Fruit fly (Drosophila melanogaster): Measurements from ENCODE around the gene mus304.

mus304 gene

DNA sequence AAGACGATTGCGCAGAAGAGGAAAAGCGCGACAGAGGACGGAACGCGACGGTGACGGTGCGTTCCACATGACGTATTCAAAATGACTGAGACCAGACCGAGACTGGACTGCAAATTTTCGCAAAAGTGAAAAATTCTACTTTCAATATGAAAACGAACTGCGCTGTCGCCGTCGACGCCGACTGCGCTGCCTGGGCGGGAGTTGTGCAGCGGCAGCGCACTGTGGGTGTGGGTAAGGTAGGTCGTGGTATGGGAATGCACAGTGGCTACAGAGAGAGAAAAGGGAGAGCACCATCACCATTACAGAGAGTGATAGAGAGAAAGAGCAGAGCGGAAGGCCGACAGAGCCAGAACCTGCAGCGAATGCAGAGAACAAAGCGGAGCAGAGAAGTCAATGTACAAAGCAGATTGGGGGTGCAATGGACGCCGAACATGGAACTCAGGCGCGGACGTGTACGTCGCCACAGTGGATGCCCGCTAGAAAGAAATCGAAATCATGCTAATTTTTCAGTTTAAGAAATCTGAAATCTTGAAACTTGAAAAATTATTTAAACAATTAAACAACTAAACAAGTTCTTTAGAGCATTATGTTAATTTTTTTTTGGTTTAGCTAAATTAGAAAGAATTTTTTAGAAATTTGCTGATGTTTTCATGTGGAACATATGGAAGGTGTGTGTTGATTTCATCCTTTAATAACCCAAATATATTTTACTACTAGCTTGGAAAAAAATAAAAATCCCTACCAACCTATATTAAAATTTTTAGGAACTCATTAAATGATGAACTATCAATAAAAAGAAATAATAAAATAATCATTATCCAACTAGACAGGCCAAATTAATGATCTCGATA, 44.8 kb upstream of the mus304 start, which contains the start of gene Eip75B:
Eip75B (minus strand) TSS at position 65 of the 851 bp plus-strand sequence.
- TF ChIP-seq zen2 (GFP tag; IDR thresholded peaks at IDR 0.05; ENCODE audit: partially characterized antibody) (0 out of 3 replicates have a peak, but pooled peaks have one; percentile 16), bsh (GFP tag; optimal IDR thresholded peaks at IDR 0.05) (peak in 1 of 2 experiments; percentile 37), Adf1 (GFP tag; IDR thresholded peaks at IDR 0.05) (peak; percentile 68), dmrt11E (tag; optimal IDR thresholded peaks at IDR 0.05) (peak; percentile 52), sens (GFP tag) (peak; percentile 76), gem (tag; optimal IDR thresholded peaks at IDR 0.05) (peak; percentile 49), CG33557 (GFP tag; optimal IDR thresholded peaks at IDR 0.05) (peak; percentile 2), CG14710 (tag; optimal IDR thresholded peaks at IDR 0.05) (peak; percentile 13), CG7556 (GFP tag; optimal IDR thresholded peaks at IDR 0.05) (no peak), CG32532 (GFP tag; IDR thresholded peaks at IDR 0.05) (no peak), tio (GFP tag; optimal IDR thresholded peaks at IDR 0.05) (peak; percentile 36), kni (GFP tag; optimal IDR thresholded peaks at IDR 0.05) (no peak), CG3163 (GFP tag; optimal IDR thresholded peaks at IDR 0.05) (peak; percentile 12), zf30C (GFP tag; optimal IDR thresholded peaks at IDR 0.05) (peak; percentile 81), Chrac-16 (GFP tag; optimal IDR thresholded peaks at IDR 0.05) (peak; percentile 7), cg (GFP tag; optimal IDR thresholded peaks at IDR 0.05) (peak; percentile 38), CG15696 (tag; optimal IDR thresholded peaks at IDR 0.05) (no peak), CG1529 (GFP tag; optimal IDR thresholded peaks at IDR 0.05) (peak; percentile 9), CG6689 (GFP tag; IDR thresholded peaks at IDR 0.05) (peak; percentile 48), CG4424 (GFP tag; optimal IDR thresholded peaks at IDR 0.05) (peak; percentile 22), Drgx (GFP tag; IDR thresholded peaks at IDR 0.05) (peak; percentile 43; the same call in 1 of the 2 replicates), nmo (GFP tag; optimal IDR thresholded peaks at IDR 0.05) (peak; percentile 46), CG15479 (GFP tag; optimal IDR thresholded peaks at IDR 0.05) (peak; percentile 37), CG10267 (tag; optimal IDR thresholded peaks at IDR 0.05) (peak; percentile 24), gsb-n (tag; optimal IDR thresholded peaks at IDR 0.05) (peak; percentile 12), CG16815 (GFP tag; optimal IDR thresholded peaks at IDR 0.05) (peak; percentile 14), CoRest (tag; optimal IDR thresholded peaks at IDR 0.05) (peak; percentile 18), CG9727 (GFP tag; optimal IDR thresholded peaks at IDR 0.05) (peak; percentile 27), yki (optimal IDR thresholded peaks at IDR 0.05) (peak; percentile 65), CG1024 (GFP tag; IDR thresholded peaks at IDR 0.05) (0 out of 2 replicates have a peak, but pooled peaks have one; percentile 3), grau (tag; optimal IDR thresholded peaks at IDR 0.05) (peak; percentile 84), az2 (GFP tag; optimal IDR thresholded peaks at IDR 0.05) (peak; percentile 3), dimm (GFP tag; IDR thresholded peaks at IDR 0.05) (no peak), CG3407 (GFP tag; optimal IDR thresholded peaks at IDR 0.05) (peak; percentile 15), sqz (GFP tag; optimal IDR thresholded peaks at IDR 0.05) (no peak), CG1603 (tag; optimal IDR thresholded peaks at IDR 0.05) (no peak), CG18262 (tag; optimal IDR thresholded peaks at IDR 0.05) (peak; percentile 57), ato (GFP tag; IDR thresholded peaks at IDR 0.05; ENCODE audit: partially characterized antibody) (no peak), zfh1 (GFP tag; IDR thresholded peaks at IDR 0.05) (no peak), fd96Cb (tag; optimal IDR thresholded peaks at IDR 0.05) (peak; percentile 4), lola (GFP tag; optimal IDR thresholded peaks at IDR 0.05) (peak in 1 of 3 experiments; percentile 59), CG2875 (GFP tag; optimal IDR thresholded peaks at IDR 0.05) (no peak), CG30403 (GFP tag; optimal IDR thresholded peaks at IDR 0.05) (peak; percentile 31), p53 (GFP tag; optimal IDR thresholded peaks at IDR 0.05) (peak; percentile 66), nom (GFP tag; optimal IDR thresholded peaks at IDR 0.05) (peak; percentile 59), Trl (optimal IDR thresholded peaks at IDR 0.05) (peak in 1 of 2 experiments; percentile 87), Trl (GFP tag; optimal IDR thresholded peaks at IDR 0.05) (no peak), ATbp (GFP tag; optimal IDR thresholded peaks at IDR 0.05) (no peak)
